Worm (Caenorhabditis elegans): ENCODE results near the gene nmur-3.

nmur-3 gene

ce11 chrX:4469297-4469816, 3.0 kb downstream of the nmur-3 start, which contains the start of gene asb-2 (continued):
- TF ChIP-seq lin-1 (GFP tag; IDR thresholded peaks at IDR 0.05) (no peak), lin-13 (GFP tag; optimal IDR thresholded peaks at IDR 0.05) (peak; percentile 84), egl-43 (GFP tag; IDR thresholded peaks at IDR 0.05) (no peak), lin-15B (tag; optimal IDR thresholded peaks at IDR 0.05) (no peak), daf-16 (GFP tag; optimal IDR thresholded peaks at IDR 0.05) (peak in 1 of 2 experiments; percentile 13), daf-16 (tag; optimal IDR thresholded peaks at IDR 0.05) (peak; percentile 54), zip-11 (GFP tag; IDR thresholded peaks at IDR 0.05) (no peak), nhr-111 (GFP tag; optimal IDR thresholded peaks at IDR 0.05) (no peak), dmd-6 (GFP tag; IDR thresholded peaks at IDR 0.05) (peak; percentile 72; the same call in 1 of the 2 replicates), mes-2 (tag; optimal IDR thresholded peaks at IDR 0.05; ENCODE audit: poor library complexity, severe bottlenecking) (peak; percentile 88), ceh-20 (GFP tag; IDR thresholded peaks at IDR 0.05) (0 out of 2 replicates have a peak, but pooled peaks have one; percentile 39), rbr-2 (tag; optimal IDR thresholded peaks at IDR 0.05) (peak; percentile 77), lin-38 (GFP tag; IDR thresholded peaks at IDR 0.05) (peak; percentile 76), nhr-28 (tag; optimal IDR thresholded peaks at IDR 0.05) (peak; percentile 76), skn-1 (tag; optimal IDR thresholded peaks at IDR 0.05) (no peak), vab-7 (GFP tag; IDR thresholded peaks at IDR 0.05) (no peak), F10B5.3 (tag; optimal IDR thresholded peaks at IDR 0.05) (no peak), madf-9 (GFP tag; conservative IDR thresholded peaks at IDR 0.05) (0 out of 2 replicates have a peak, but pooled peaks have one; percentile 27), hlh-11 (tag; optimal IDR thresholded peaks at IDR 0.05) (peak; percentile 88), F44E2.7 (GFP tag; IDR thresholded peaks at IDR 0.05) (no peak), nhr-48 (tag; optimal IDR thresholded peaks at IDR 0.05) (peak; percentile 43), hmg-1.1 (GFP tag; IDR thresholded peaks at IDR 0.05) (peak; percentile 72), aly-2 (tag; optimal IDR thresholded peaks at IDR 0.05) (no peak), ctbp-1 (GFP tag; IDR thresholded peaks at IDR 0.05) (no peak), zag-1 (tag; optimal IDR thresholded peaks at IDR 0.05) (no peak), Y5F2A.4 (GFP tag; optimal IDR thresholded peaks at IDR 0.05) (no peak), ceh-82 (tag; optimal IDR thresholded peaks at IDR 0.05) (no peak), zip-2 (tag; optimal IDR thresholded peaks at IDR 0.05) (peak; percentile 41), dmd-8 (GFP tag; IDR thresholded peaks at IDR 0.05) (no peak), spr-3 (GFP tag; optimal IDR thresholded peaks at IDR 0.05) (no peak), nhr-11 (tag; optimal IDR thresholded peaks at IDR 0.05) (peak; percentile 91), duxl-1 (tag; optimal IDR thresholded peaks at IDR 0.05; ENCODE audit: poor library complexity) (peak; percentile 4), spr-1 (tag; optimal IDR thresholded peaks at IDR 0.05) (no peak), nhr-25 (tag; optimal IDR thresholded peaks at IDR 0.05; ENCODE audit: borderline replicate concordance, insufficient read depth) (peak; percentile 82), lir-3 (tag; optimal IDR thresholded peaks at IDR 0.05) (no peak), Y105C5A.15 (GFP tag; IDR thresholded peaks at IDR 0.05) (no peak), nhr-102 (tag; optimal IDR thresholded peaks at IDR 0.05) (peak; percentile 66), sdz-12 (GFP tag; optimal IDR thresholded peaks at IDR 0.05) (no peak), daf-8 (GFP tag; IDR thresholded peaks at IDR 0.05) (no peak), ZK546.5 (tag; optimal IDR thresholded peaks at IDR 0.05) (no peak), fos-1 (tag; optimal IDR thresholded peaks at IDR 0.05) (no peak), T20F7.1 (GFP tag; optimal IDR thresholded peaks at IDR 0.05) (peak; percentile 99), F26F4.8 (GFP tag; conservative IDR thresholded peaks at IDR 0.05) (no peak), gei-8 (GFP tag; optimal IDR thresholded peaks at IDR 0.05) (no peak), fkh-10 (GFP tag; optimal IDR thresholded peaks at IDR 0.05) (peak; percentile 12), daf-12 (tag; optimal IDR thresholded peaks at IDR 0.05) (no peak), ces-1 (GFP tag; optimal IDR thresholded peaks at IDR 0.05) (no peak), lin-29 (GFP tag; IDR thresholded peaks at IDR 0.05) (no peak), mep-1 (tag; optimal IDR thresholded peaks at IDR 0.05) (peak; percentile 93), cey-2 (tag; optimal IDR thresholded peaks at IDR 0.05; ENCODE audit: borderline replicate concordance, insufficient read depth) (no peak), ceh-32 (tag; optimal IDR thresholded peaks at IDR 0.05; ENCODE audit: poor library complexity) (no peak)
